Worm (Caenorhabditis elegans): ENCODE measurements around the gene kin-15.
"Not testable (repeated sequence)": the region's sequence is repeated elsewhere in the genome, so short reads cannot be mapped to it uniquely, and the experiment has no call there.

DNA sequence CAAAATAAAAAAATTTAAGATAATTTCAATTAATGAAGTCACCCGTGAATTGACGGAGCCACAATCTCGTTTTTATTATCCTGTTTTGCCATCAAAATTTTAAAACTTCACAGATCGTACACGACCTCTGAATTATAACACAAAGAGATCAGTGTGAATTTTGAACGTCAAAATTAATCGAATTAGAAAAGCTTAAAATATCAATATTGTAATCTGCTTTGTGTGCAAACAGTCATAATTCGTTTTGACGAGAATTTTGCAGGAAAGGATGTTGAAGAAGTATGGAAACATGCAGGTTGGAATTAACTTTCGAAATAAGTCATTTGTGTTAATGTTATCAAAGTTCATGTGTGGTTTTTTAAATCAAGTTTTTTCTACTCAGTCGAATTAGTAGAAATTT is 28.4 kb upstream of the kin-15 start, which contains the start of gene chil-21:
- not testable (repeated sequence) for TF ChIP-seq cnd-1 (tag; optimal IDR thresholded peaks at IDR 0.05); snpc-4 (tag; optimal IDR thresholded peaks at IDR 0.05); nhr-12 (tag; optimal IDR thresholded peaks at IDR 0.05); zip-8 (tag; optimal IDR thresholded peaks at IDR 0.05); nhr-237 (tag; optimal IDR thresholded peaks at IDR 0.05); unc-62 (GFP tag; optimal IDR thresholded peaks at IDR 0.05); unc-39 (tag; optimal IDR thresholded peaks at IDR 0.05); ztf-11 (tag; optimal IDR thresholded peaks at IDR 0.05); lsy-2 (tag; optimal IDR thresholded peaks at IDR 0.05); nhr-76 (tag; optimal IDR thresholded peaks at IDR 0.05)
